Fruit fly (Drosophila melanogaster) whole organism, adult: ENCODE data around the gene CG14383.

Experiments
- CG14711 ChIP-seq: fragments of 200-800 bp; sonication (Bioruptor generic); optimal IDR thresholded peaks from 2 replicates; lab custom pipeline; 2018; ENCODE audit warnings: missing biosample characterization, mild to moderate bottlenecking, missing genetic modification characterization, moderate library complexity
- CG1620 ChIP-seq: fragments of 200-800 bp; sonication (Bioruptor generic); optimal IDR thresholded peaks from 2 replicates; lab custom pipeline; 2016; ENCODE audit warnings: missing biosample characterization, missing genetic modification characterization
- CG33017 ChIP-seq: fragments of 200-800 bp; sonication (Bioruptor generic); optimal IDR thresholded peaks from 2 replicates; lab custom pipeline; 2018; ENCODE audit warnings: missing biosample characterization, mild to moderate bottlenecking, missing genetic modification characterization, moderate library complexity
- CG7101 ChIP-seq: fragments of 200-800 bp; sonication (Bioruptor generic); optimal IDR thresholded peaks from 2 replicates; lab custom pipeline; 2018; ENCODE audit warnings: missing biosample characterization, mild to moderate bottlenecking, missing genetic modification characterization, moderate library complexity
- Clk ChIP-seq: fragments of 200-800 bp; sonication (Bioruptor generic); optimal IDR thresholded peaks from 2 replicates; lab custom pipeline; 2017; ENCODE audit warnings: missing biosample characterization, missing genetic modification characterization
- Mnt ChIP-seq: fragments of 200-800 bp; sonication (Bioruptor generic); optimal IDR thresholded peaks from 2 replicates; lab custom pipeline; 2016; ENCODE audit warnings: missing biosample characterization, mild to moderate bottlenecking, missing genetic modification characterization
- pad ChIP-seq: fragments of 200-800 bp; sonication (Bioruptor generic); optimal IDR thresholded peaks from 3 replicates; lab custom pipeline; 2017; ENCODE audit warnings: missing biosample characterization, missing genetic modification characterization, mild to moderate bottlenecking, moderate library complexity, missing genetic modification reagents
- tj ChIP-seq: fragments of 200-800 bp; sonication (Bioruptor generic); optimal IDR thresholded peaks from 3 replicates; lab custom pipeline; 2017; ENCODE audit warnings: missing biosample characterization, mild to moderate bottlenecking, missing genetic modification characterization, moderate library complexity

CG14383 gene

DNA sequence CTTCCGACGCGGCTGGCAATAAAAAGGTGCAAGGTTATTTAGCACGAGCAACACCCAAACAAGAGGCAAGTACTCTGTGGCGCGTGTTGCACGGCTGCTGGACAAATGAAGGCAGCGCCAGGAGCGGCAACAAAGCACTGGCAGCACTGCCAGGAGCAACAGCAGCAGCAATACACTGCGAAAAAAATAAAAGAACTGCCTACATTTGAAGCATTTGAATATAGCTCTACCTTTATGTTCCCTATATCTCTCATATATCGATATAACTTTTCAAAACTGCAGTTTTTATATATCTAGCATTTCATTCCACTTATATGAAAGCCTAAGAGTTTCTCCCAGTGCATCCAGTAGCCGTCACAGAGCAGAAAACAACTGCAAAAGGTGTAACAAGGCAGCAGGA, 30.9 kb downstream of the CG14383 start:
- TF ChIP-seq CG1620 (GFP tag; lab: Kevin White, UChicago) (no peak), Mnt (GFP tag; lab: Kevin White, UChicago) (no peak), tj (no peak), CG33017 (no peak), pad (GFP tag; lab: Kevin White, UChicago) (no peak), Clk (GFP tag; lab: Kevin White, UChicago) (no peak), CG7101 (tag; lab: Kevin White, UChicago) (no peak), CG14711 (no peak)
